Fruit fly (Drosophila melanogaster): ENCODE data around the gene Vps16B.

The Vps16B gene

DNA sequence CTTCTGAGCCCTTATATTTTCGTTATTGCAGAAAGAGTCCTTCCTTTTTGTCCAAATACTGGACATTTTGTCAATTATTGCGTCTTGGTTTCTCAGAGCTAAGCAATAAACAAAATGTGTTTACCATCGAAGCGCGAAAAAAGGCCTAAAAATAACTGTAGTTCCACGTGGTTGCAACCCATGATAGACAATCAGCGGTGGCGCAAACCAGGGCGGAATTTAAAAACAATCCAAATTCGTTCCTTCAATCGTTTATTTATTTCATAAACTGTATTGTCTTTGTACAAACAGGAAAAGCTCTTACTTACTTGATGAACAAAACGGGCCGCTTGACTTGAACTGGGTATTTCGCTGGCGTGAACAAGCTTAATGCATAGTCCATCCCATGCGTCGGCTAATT is 42.6 kb upstream of the Vps16B start, which contains the start of gene CG7824 (continued):
- TF ChIP-seq ara (GFP tag; IDR thresholded peaks at IDR 0.05) (0 out of 2 replicates have a peak, but pooled peaks have one; percentile 30), CG13624 (GFP tag; optimal IDR thresholded peaks at IDR 0.05) (peak; percentile 75), Myb (GFP tag; optimal IDR thresholded peaks at IDR 0.05) (peak; percentile 75), CoRest (tag; optimal IDR thresholded peaks at IDR 0.05) (peak; percentile 19), stwl (tag; optimal IDR thresholded peaks at IDR 0.05) (peak; percentile 22), pzg (GFP tag; optimal IDR thresholded peaks at IDR 0.05) (peak; percentile 74), gcm2 (GFP tag; optimal IDR thresholded peaks at IDR 0.05) (no peak), CTCF (GFP tag; optimal IDR thresholded peaks at IDR 0.05) (peak; percentile 63), CG8388 (GFP tag; optimal IDR thresholded peaks at IDR 0.05) (peak; percentile 51), CG4617 (GFP tag; optimal IDR thresholded peaks at IDR 0.05; ENCODE audit: borderline replicate concordance) (peak; percentile 67), CG9797 (GFP tag; optimal IDR thresholded peaks at IDR 0.05) (peak; percentile 57), E2f2 (GFP tag; IDR thresholded peaks at IDR 0.05) (peak; percentile 88), Abd-B (GFP tag; optimal IDR thresholded peaks at IDR 0.05) (peak; percentile 14), bigmax (GFP tag; optimal IDR thresholded peaks at IDR 0.05) (peak; percentile 31), gfzf (GFP tag; optimal IDR thresholded peaks at IDR 0.05) (peak; percentile 91), trem (tag; optimal IDR thresholded peaks at IDR 0.05) (peak; percentile 46), CG13287 (GFP tag; IDR thresholded peaks at IDR 0.05; ENCODE audit: partially characterized antibody) (peak; percentile 17; the same call in 1 of the 2 replicates), CG15696 (tag; optimal IDR thresholded peaks at IDR 0.05) (no peak), fd96Cb (tag; optimal IDR thresholded peaks at IDR 0.05) (no peak), HmgD (GFP tag; optimal IDR thresholded peaks at IDR 0.05) (peak; percentile 6), Med (GFP tag) (peak; percentile 11), CG17612 (GFP tag; IDR thresholded peaks at IDR 0.05) (no peak), CG9876 (GFP tag; optimal IDR thresholded peaks at IDR 0.05) (no peak), Lpt (GFP tag; optimal IDR thresholded peaks at IDR 0.05) (no peak), amos (GFP tag; IDR thresholded peaks at IDR 0.05; ENCODE audit: partially characterized antibody) (peak; percentile 24; the same call in 1 of the 2 replicates), Hr3 (GFP tag; optimal IDR thresholded peaks at IDR 0.05) (no peak), MBD-R2 (GFP tag; IDR thresholded peaks at IDR 0.05) (peak; percentile 53; the same call in 1 of the 2 replicates), zen (tag; optimal IDR thresholded peaks at IDR 0.05) (peak; percentile 13), Rfx (GFP tag; IDR thresholded peaks at IDR 0.05) (0 out of 2 replicates have a peak, but pooled peaks have one; percentile 8), nerfin-1 (tag; optimal IDR thresholded peaks at IDR 0.05) (peak; percentile 12), CG17829 (tag; optimal IDR thresholded peaks at IDR 0.05) (peak; percentile 11), CG7928 (GFP tag; optimal IDR thresholded peaks at IDR 0.05) (peak; percentile 54), Sin3A (optimal IDR thresholded peaks at IDR 0.05) (peak; percentile 40), Dref (GFP tag; IDR thresholded peaks at IDR 0.05) (peak; percentile 51), CG1529 (GFP tag; optimal IDR thresholded peaks at IDR 0.05) (no peak), CG10979 (tag; optimal IDR thresholded peaks at IDR 0.05) (no peak), CG33213 (GFP tag; optimal IDR thresholded peaks at IDR 0.05) (peak; percentile 8)

DNA sequence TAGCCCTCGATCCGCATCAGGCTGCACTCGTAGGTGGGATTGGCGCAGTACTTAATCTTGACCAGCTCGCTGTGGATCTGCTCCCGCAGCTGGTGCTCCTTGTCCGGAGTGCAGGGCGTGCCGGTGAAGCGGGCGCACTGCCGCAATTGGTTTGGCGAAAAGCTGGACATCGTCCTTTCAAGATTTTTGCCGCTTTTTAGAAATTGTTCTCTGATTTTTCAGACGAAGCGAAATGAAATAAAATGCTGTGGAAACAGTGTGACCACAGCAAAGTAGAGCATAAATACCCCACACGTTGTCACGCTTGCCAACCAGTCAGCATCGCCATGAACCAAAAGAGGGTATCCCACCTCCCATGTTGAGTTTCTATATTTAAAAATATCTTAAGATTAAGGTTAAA is 41.0 kb upstream of the Vps16B start, which contains the start of gene dgt1:
dgt1 (minus strand) TSS at position 264 of the 400 bp plus-strand sequence.
- peak; percentile 91 for TF ChIP-seq E2f2 (GFP tag; IDR thresholded peaks at IDR 0.05)
- TF ChIP-seq gsb-n (tag; optimal IDR thresholded peaks at IDR 0.05): no peak
- TF ChIP-seq YL-1 (GFP tag; optimal IDR thresholded peaks at IDR 0.05): peak; percentile 80
- TF ChIP-seq CG31388 (GFP tag; optimal IDR thresholded peaks at IDR 0.05): no peak
- peak; percentile 67 for TF ChIP-seq Myb (GFP tag; optimal IDR thresholded peaks at IDR 0.05)
- peak; percentile 58; the same call in 1 of the 3 replicates for TF ChIP-seq Opbp (GFP tag; IDR thresholded peaks at IDR 0.05; ENCODE audit: partially characterized antibody)
- TF ChIP-seq CG2120 (GFP tag; optimal IDR thresholded peaks at IDR 0.05): no peak
- TF ChIP-seq CG8388 (GFP tag; optimal IDR thresholded peaks at IDR 0.05): no peak
- no peak for TF ChIP-seq CHES-1-like (GFP tag; optimal IDR thresholded peaks at IDR 0.05)
- TF ChIP-seq cwo (GFP tag; optimal IDR thresholded peaks at IDR 0.05): no peak
- no peak for TF ChIP-seq Eip74EF (GFP tag; optimal IDR thresholded peaks at IDR 0.05)
- no peak for TF ChIP-seq her (GFP tag; optimal IDR thresholded peaks at IDR 0.05)
- TF ChIP-seq CG15514 (GFP tag; optimal IDR thresholded peaks at IDR 0.05): peak; percentile 93
- no peak for TF ChIP-seq pum (GFP tag; optimal IDR thresholded peaks at IDR 0.05)
- TF ChIP-seq CG11398 (GFP tag; optimal IDR thresholded peaks at IDR 0.05): no peak
- TF ChIP-seq Antp (GFP tag; optimal IDR thresholded peaks at IDR 0.05): no peak
- peak; percentile 29 for TF ChIP-seq CG2116 (GFP tag; optimal IDR thresholded peaks at IDR 0.05)
- TF ChIP-seq CG18619 (GFP tag; optimal IDR thresholded peaks at IDR 0.05): no peak

Measured in whole organism, embryonic.